Worm (Caenorhabditis elegans) whole organism, L2 larva: ENCODE results near the gene F41C3.2.

Experiments
- C34F6.9 ChIP-seq: fragments of 150-350 bp; optimal IDR thresholded peaks from 2 replicates; lab custom pipeline; 2014; ENCODE audit warnings: missing biosample characterization, missing genetic modification characterization
- F13H6.1 ChIP-seq: sonication (generic microtip); optimal IDR thresholded peaks from 2 replicates; lab custom pipeline; 2016; ENCODE audit warnings: missing genetic modification characterization, missing compliant biosample characterization
- R02D3.7 ChIP-seq: fragments of 150-350 bp; optimal IDR thresholded peaks from 2 replicates; lab custom pipeline; 2014; ENCODE audit warnings: missing biosample characterization, missing genetic modification characterization
- Y55F3AM.14 ChIP-seq: fragments of 200-800 bp; sonication (Bioruptor generic); optimal IDR thresholded peaks from 2 replicates; lab custom pipeline; 2018; ENCODE audit warnings: mild to moderate bottlenecking, missing genetic modification characterization, missing compliant biosample characterization
- alr-1 ChIP-seq: fragments of 150-350 bp; optimal IDR thresholded peaks from 2 replicates; lab custom pipeline; 2014; ENCODE audit warnings: missing biosample characterization, missing genetic modification characterization
- ama-1 ChIP-seq: fragments of 150-350 bp; optimal IDR thresholded peaks from 2 replicates; lab custom pipeline; 2018; ENCODE audit warnings: inconsistent platforms
- blmp-1 ChIP-seq: sonication (generic microtip); optimal IDR thresholded peaks from 2 replicates; lab custom pipeline; 2017; ENCODE audit warnings: missing genetic modification characterization, mild to moderate bottlenecking, missing compliant biosample characterization, antibody characterized with exemption, moderate library complexity; ENCODE audit not compliant: insufficient read depth
- ceh-82 ChIP-seq: fragments of 150-350 bp; optimal IDR thresholded peaks from 2 replicates; lab custom pipeline; 2014; ENCODE audit warnings: missing biosample characterization, missing genetic modification characterization
- crh-2 ChIP-seq: sonication (generic microtip); optimal IDR thresholded peaks from 2 replicates; lab custom pipeline; 2017; ENCODE audit warnings: missing biosample characterization, missing genetic modification characterization
- dmd-4 ChIP-seq: sonication (generic microtip); optimal IDR thresholded peaks from 2 replicates; lab custom pipeline; 2017; ENCODE audit warnings: missing biosample characterization, missing genetic modification characterization
- egl-27 ChIP-seq: sonication (generic microtip); optimal IDR thresholded peaks from 3 replicates; lab custom pipeline; 2017; ENCODE audit warnings: missing biosample characterization, missing genetic modification reagents, missing genetic modification characterization
- elt-1 ChIP-seq: fragments of 150-350 bp; optimal IDR thresholded peaks from 2 replicates; lab custom pipeline; 2014; ENCODE audit warnings: missing biosample characterization, missing genetic modification characterization
- elt-3 ChIP-seq: sonication (generic microtip); optimal IDR thresholded peaks from 2 replicates; lab custom pipeline; 2017; ENCODE audit warnings: missing biosample characterization, missing genetic modification characterization
- fos-1 ChIP-seq: fragments of 150-350 bp; optimal IDR thresholded peaks from 2 replicates; lab custom pipeline; 2014; ENCODE audit warnings: missing biosample characterization, missing genetic modification characterization
- gmeb-1 ChIP-seq: fragments of 150-350 bp; optimal IDR thresholded peaks from 2 replicates; lab custom pipeline; 2014; ENCODE audit warnings: missing biosample characterization, missing genetic modification characterization
- lin-11 ChIP-seq: fragments of 150-350 bp; sonication (generic microtip); optimal IDR thresholded peaks from 2 replicates; lab custom pipeline; 2014; ENCODE audit warnings: missing biosample characterization, missing genetic modification characterization, inconsistent platforms, mixed read lengths
- lin-13 ChIP-seq: fragments of 150-350 bp; optimal IDR thresholded peaks from 2 replicates; lab custom pipeline; 2014; ENCODE audit warnings: missing biosample characterization, missing genetic modification reagents, missing genetic modification characterization
- lsy-2 ChIP-seq, 2 experiments: fragments of 150-350 bp in 1 of 2; sonication (generic microtip) in 1 of 2; optimal IDR thresholded peaks; 2 replicates each; lab custom pipeline; 2014 to 2017; ENCODE audit warnings: missing biosample characterization in 2 of 2, missing genetic modification characterization in 2 of 2
- mab-5 ChIP-seq: fragments of 150-350 bp; optimal IDR thresholded peaks from 2 replicates; lab custom pipeline; 2014; ENCODE audit warnings: missing biosample characterization, missing genetic modification characterization
- mbf-1 ChIP-seq: sonication (generic microtip); optimal IDR thresholded peaks from 2 replicates; lab custom pipeline; 2017; ENCODE audit warnings: missing biosample characterization, missing genetic modification characterization
- nhr-10 ChIP-seq: sonication (generic microtip); optimal IDR thresholded peaks from 2 replicates; lab custom pipeline; 2017; ENCODE audit warnings: missing biosample characterization, missing genetic modification characterization
- nhr-12 ChIP-seq: fragments of 150-350 bp; optimal IDR thresholded peaks from 2 replicates; lab custom pipeline; 2014; ENCODE audit warnings: missing biosample characterization, missing genetic modification characterization
- nhr-129 ChIP-seq: fragments of 150-350 bp; optimal IDR thresholded peaks from 2 replicates; lab custom pipeline; 2014; ENCODE audit warnings: missing biosample characterization, missing genetic modification characterization
- nhr-23 ChIP-seq: fragments of 150-350 bp; optimal IDR thresholded peaks from 2 replicates; lab custom pipeline; 2014; ENCODE audit warnings: missing biosample characterization, missing genetic modification reagents, missing genetic modification characterization
- nhr-25 ChIP-seq: fragments of 150-350 bp; sonication (generic microtip); optimal IDR thresholded peaks from 3 replicates; lab custom pipeline; 2014; ENCODE audit warnings: missing biosample characterization, missing genetic modification characterization
- nhr-6 ChIP-seq: fragments of 150-350 bp; optimal IDR thresholded peaks from 2 replicates; lab custom pipeline; 2014; ENCODE audit warnings: missing biosample characterization, missing genetic modification characterization
- nhr-77 ChIP-seq: fragments of 150-350 bp; optimal IDR thresholded peaks from 2 replicates; lab custom pipeline; 2014; ENCODE audit warnings: missing biosample characterization, missing genetic modification characterization
- peb-1 ChIP-seq: fragments of 150-350 bp; optimal IDR thresholded peaks from 2 replicates; lab custom pipeline; 2014; ENCODE audit warnings: missing biosample characterization, missing genetic modification characterization
- sem-4 ChIP-seq: fragments of 150-350 bp; optimal IDR thresholded peaks from 2 replicates; lab custom pipeline; 2014; ENCODE audit warnings: missing biosample characterization, missing genetic modification reagents, missing genetic modification characterization
- sma-9 ChIP-seq, 2 experiments: fragments of 150-350 bp in 1 of 2; sonication (generic microtip) in 1 of 2; optimal IDR thresholded peaks; 2 replicates each; lab custom pipeline; 2014 to 2016; ENCODE audit warnings: missing genetic modification characterization in 2 of 2, mild to moderate bottlenecking in 1 of 2, missing biosample characterization in 1 of 2, missing compliant biosample characterization in 1 of 2, missing genetic modification reagents in 1 of 2, moderate library complexity in 1 of 2
- snpc-4 ChIP-seq: fragments of 150-350 bp; optimal IDR thresholded peaks from 2 replicates; lab custom pipeline; 2014; ENCODE audit warnings: missing biosample characterization, missing genetic modification characterization
- unc-39 ChIP-seq: fragments of 150-350 bp; optimal IDR thresholded peaks from 2 replicates; lab custom pipeline; 2014; ENCODE audit warnings: missing biosample characterization, missing genetic modification characterization
- unc-62 ChIP-seq: fragments of 150-350 bp; optimal IDR thresholded peaks from 2 replicates; lab custom pipeline; 2014; ENCODE audit warnings: missing biosample characterization, missing genetic modification reagents, missing genetic modification characterization
- zag-1 ChIP-seq: fragments of 150-350 bp; optimal IDR thresholded peaks from 2 replicates; lab custom pipeline; 2014; ENCODE audit warnings: missing biosample characterization, missing genetic modification characterization
- ztf-1 ChIP-seq: fragments of 200-800 bp; sonication (Bioruptor generic); conservative IDR thresholded peaks from 2 replicates; pipeline ENCODE4 v1.3.6; 2022; ENCODE audit warnings: missing genetic modification characterization, missing compliant biosample characterization

Gene F41C3.2

DNA sequence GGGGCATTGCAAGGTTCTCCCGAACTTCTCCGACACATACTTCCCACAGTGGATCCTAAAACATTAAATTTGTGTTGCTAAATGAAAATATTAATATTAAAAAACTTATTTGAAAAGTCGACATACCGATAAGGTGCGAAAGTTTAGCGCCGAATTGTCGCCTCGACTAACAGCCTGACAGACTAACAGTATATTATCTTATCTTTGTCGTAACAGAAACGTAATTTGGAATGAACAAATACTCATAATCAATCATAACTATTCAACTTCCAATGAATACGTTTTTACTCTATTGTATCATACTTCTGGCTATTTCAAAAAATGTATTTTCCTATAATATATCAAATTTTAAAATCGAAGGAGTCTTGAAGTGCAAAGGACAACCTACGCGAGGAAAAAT lies 27.2 kb downstream of the F41C3.2 start, which contains the start of gene F26G1.11:
Gene F26G1.11, plus strand, starts transcription at position 205 of the 400 bp plus-strand sequence.
- TF ChIP-seq crh-2 (peak; percentile 16), ceh-82 (tag; lab: Kevin White, UChicago) (no peak), peb-1 (tag; lab: Kevin White, UChicago) (no peak), elt-1 (no peak), lin-13 (GFP tag; lab: Kevin White, UChicago) (no peak), sma-9 (GFP tag; optimal IDR thresholded peaks at IDR 0.05; lab: Kevin White, UChicago) (peak; percentile 18), sma-9 (tag; optimal IDR thresholded peaks at IDR 0.05; lab: Kevin White, UChicago) (no peak), fos-1 (tag; lab: Kevin White, UChicago) (peak; percentile 90), Y55F3AM.14 (GFP tag; lab: Kevin White, UChicago) (no peak)

DNA sequence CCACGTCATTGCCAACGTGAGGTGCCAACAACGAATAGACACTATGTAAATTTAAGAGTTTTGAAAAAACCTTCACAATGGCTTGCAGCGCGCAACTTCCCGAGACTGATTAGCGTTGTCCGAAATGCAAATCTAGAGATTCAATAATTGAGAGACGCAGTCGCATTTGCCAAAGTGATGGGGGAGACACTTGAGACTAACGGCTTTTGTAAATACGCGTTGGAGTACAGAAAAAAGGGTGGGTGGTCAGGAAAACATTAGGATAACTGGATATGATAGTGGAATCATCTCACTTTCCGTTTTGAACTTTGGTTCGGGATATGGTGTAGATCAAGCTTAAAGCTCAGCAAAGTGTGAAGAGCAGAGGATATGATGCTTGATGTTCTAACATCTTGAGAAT lies 30.0 kb downstream of the F41C3.2 start:
- no peak for TF ChIP-seq fos-1 (tag; lab: Kevin White, UChicago)
- TF ChIP-seq ceh-82 (tag; lab: Kevin White, UChicago), result no peak
- TF ChIP-seq mbf-1 (tag; lab: Kevin White, UChicago), result no peak
- TF ChIP-seq snpc-4 (tag; lab: Kevin White, UChicago), result no peak
- no peak for TF ChIP-seq lin-11
- no peak for TF ChIP-seq mab-5 (tag; lab: Kevin White, UChicago)
- TF ChIP-seq alr-1, result no peak
- no peak for TF ChIP-seq nhr-12 (tag; lab: Kevin White, UChicago)
- no peak for TF ChIP-seq nhr-10
- TF ChIP-seq nhr-6, result no peak
- no peak for TF ChIP-seq blmp-1 (tag; lab: Kevin White, UChicago)
- no peak for TF ChIP-seq ztf-1 (GFP tag; lab: Robert Waterston, UW)

DNA sequence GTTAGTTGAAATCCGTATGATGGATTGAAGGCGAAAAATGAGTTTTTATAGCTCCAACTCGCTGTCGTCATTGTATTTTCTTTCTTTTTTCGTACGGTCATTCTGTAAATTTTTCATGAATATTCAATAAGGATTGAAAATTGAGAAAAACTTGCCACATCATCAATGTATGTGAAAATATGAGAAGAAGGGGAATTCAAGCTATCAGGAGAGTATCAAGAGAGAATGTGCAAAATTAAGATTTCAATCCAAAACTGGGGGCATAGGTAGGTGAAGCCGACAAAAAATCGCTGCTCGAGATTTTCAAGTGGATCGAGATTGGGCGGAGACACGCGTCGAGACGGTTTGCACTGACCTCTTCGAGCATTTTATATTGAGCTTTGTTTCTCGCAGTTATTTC lies 34.7 kb downstream of the F41C3.2 start, which contains the start of gene nep-12:
Gene nep-12, minus strand, starts transcription at position 101 of the 400 bp plus-strand sequence.
- TF ChIP-seq F13H6.1 (tag; lab: Kevin White, UChicago) (no peak), sem-4 (no peak), R02D3.7 (tag; lab: Kevin White, UChicago) (no peak), unc-39 (tag; lab: Kevin White, UChicago) (no peak), C34F6.9 (tag; lab: Kevin White, UChicago) (no peak), nhr-10 (no peak), nhr-25 (tag; lab: Kevin White, UChicago) (no peak), elt-1 (no peak), nhr-12 (tag; lab: Kevin White, UChicago) (no peak), ama-1 (lab: Kevin White, UChicago) (no peak), egl-27 (tag; lab: Kevin White, UChicago) (no peak), unc-62 (GFP tag; lab: Kevin White, UChicago) (no peak), sma-9 (GFP tag; optimal IDR thresholded peaks at IDR 0.05; lab: Kevin White, UChicago) (no peak), sma-9 (tag; optimal IDR thresholded peaks at IDR 0.05; lab: Kevin White, UChicago) (no peak), nhr-77 (tag; lab: Kevin White, UChicago) (no peak), nhr-129 (tag; lab: Kevin White, UChicago) (no peak), dmd-4 (tag; lab: Kevin White, UChicago) (no peak), elt-3 (tag; lab: Kevin White, UChicago) (no peak)

DNA sequence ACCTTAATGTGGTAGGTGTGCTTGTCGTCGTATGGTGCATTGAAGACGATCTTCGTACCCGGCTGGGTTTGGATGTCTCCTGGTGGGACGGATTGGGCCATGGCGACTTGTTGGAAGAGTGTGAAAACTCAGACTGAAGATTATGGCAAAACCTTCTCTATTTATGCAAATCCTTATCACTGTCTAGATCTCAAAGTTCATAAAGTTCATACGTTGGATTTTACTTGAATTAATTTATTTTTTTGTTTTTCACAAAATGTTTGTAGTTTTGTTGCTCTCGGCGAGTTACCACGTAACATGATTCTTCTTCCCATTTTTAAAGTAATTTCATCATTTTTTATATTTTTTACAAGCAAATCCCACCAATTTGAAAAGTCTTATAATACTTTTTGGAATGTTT lies 36.4 kb downstream of the F41C3.2 start, which contains the start of gene msp-3:
Gene msp-3, minus strand, starts transcription at position 101 of the 400 bp plus-strand sequence.
- TF ChIP-seq sma-9 (GFP tag; optimal IDR thresholded peaks at IDR 0.05; lab: Kevin White, UChicago) (no peak), sma-9 (tag; optimal IDR thresholded peaks at IDR 0.05; lab: Kevin White, UChicago) (no peak), lsy-2 (tag; optimal IDR thresholded peaks at IDR 0.05; lab: Kevin White, UChicago) (no peak), snpc-4 (tag; lab: Kevin White, UChicago) (no peak), nhr-23 (tag; lab: Kevin White, UChicago) (no peak), gmeb-1 (no peak), F13H6.1 (tag; lab: Kevin White, UChicago) (no peak), egl-27 (tag; lab: Kevin White, UChicago) (no peak), mab-5 (tag; lab: Kevin White, UChicago) (no peak), zag-1 (tag; lab: Kevin White, UChicago) (no peak), dmd-4 (tag; lab: Kevin White, UChicago) (no peak), crh-2 (no peak), ceh-82 (tag; lab: Kevin White, UChicago) (no peak), fos-1 (tag; lab: Kevin White, UChicago) (no peak)
- TF ChIP-seq, all 48 proteins: peak for 0
